Fruit fly (Drosophila melanogaster) whole organism, prepupa: ENCODE results near the gene ATPsynC.

Experiments used
- CG11762 ChIP-seq: fragments of 200-800 bp; sonication (Bioruptor generic); optimal IDR thresholded peaks from 3 replicates; lab custom pipeline; 2016; ENCODE audit warnings: missing biosample characterization, missing genetic modification characterization; ENCODE audit not compliant: insufficient read depth
- CG31627 ChIP-seq: fragments of 200-800 bp; sonication (Bioruptor generic); optimal IDR thresholded peaks from 3 replicates; lab custom pipeline; 2016; ENCODE audit warnings: missing biosample characterization, missing genetic modification characterization
- Hr39 ChIP-seq: fragments of 200-800 bp; sonication (Bioruptor generic); optimal IDR thresholded peaks from 2 replicates; lab custom pipeline; 2016; ENCODE audit warnings: missing biosample characterization, missing genetic modification characterization

DNA sequence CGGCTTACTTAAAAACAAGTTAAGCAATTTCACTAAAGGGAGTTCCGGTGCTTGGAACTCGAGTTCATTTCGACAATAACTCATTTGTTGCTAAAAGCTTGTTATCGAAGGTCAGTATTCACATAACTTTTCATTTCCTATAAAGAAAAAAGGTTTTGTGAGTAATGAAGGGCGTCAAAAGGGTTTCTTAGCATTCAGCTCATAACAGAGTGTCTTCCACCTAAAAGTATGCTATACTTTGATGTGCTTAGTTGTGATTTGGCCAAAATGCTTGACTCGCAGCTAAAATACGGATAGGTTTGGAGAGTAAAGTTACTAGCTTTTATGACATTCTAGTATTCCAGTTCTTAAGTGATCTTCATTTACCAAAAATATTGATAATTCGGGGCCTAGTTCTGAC, 44.5 kb upstream of the ATPsynC start:
- TF ChIP-seq Hr39 (GFP tag; lab: Kevin White, UChicago) = no peak
- TF ChIP-seq CG11762 (GFP tag; lab: Kevin White, UChicago) = no peak
- no peak for TF ChIP-seq CG31627 (GFP tag; lab: Kevin White, UChicago)
